Worm (Caenorhabditis elegans) whole organism, late embryonic: ENCODE measurements around the gene F44F4.9.

Source experiments
- C08G9.2 ChIP-seq: sonication (generic microtip); optimal IDR thresholded peaks from 2 replicates; lab custom pipeline; 2016; ENCODE audit warnings: mild to moderate bottlenecking, missing genetic modification characterization, moderate library complexity, missing compliant biosample characterization
- C38D4.7 ChIP-seq: fragments of 200-800 bp; sonication (Bioruptor generic); optimal IDR thresholded peaks from 2 replicates; lab custom pipeline; 2018; ENCODE audit warnings: mild to moderate bottlenecking, missing genetic modification characterization, moderate library complexity, missing compliant biosample characterization
- F13H6.1 ChIP-seq: sonication (generic microtip); optimal IDR thresholded peaks from 2 replicates; lab custom pipeline; 2016; ENCODE audit warnings: missing genetic modification characterization, missing compliant biosample characterization
- K02D7.2 ChIP-seq: sonication (generic microtip); optimal IDR thresholded peaks from 2 replicates; lab custom pipeline; 2017; ENCODE audit warnings: mild to moderate bottlenecking, missing genetic modification characterization, missing compliant biosample characterization
- K09A11.1 ChIP-seq: sonication (generic microtip); optimal IDR thresholded peaks from 2 replicates; lab custom pipeline; 2017; ENCODE audit warnings: antibody characterized with exemption, mild to moderate bottlenecking, missing genetic modification characterization, missing compliant biosample characterization; ENCODE audit not compliant: insufficient read depth
- T23F11.4 ChIP-seq: fragments of 200-800 bp; sonication (Bioruptor generic); optimal IDR thresholded peaks from 2 replicates; lab custom pipeline; 2018; ENCODE audit warnings: mild to moderate bottlenecking, missing genetic modification characterization, missing compliant biosample characterization
- Y22D7AL.16 ChIP-seq: sonication (generic microtip); optimal IDR thresholded peaks from 2 replicates; lab custom pipeline; 2016; ENCODE audit warnings: missing genetic modification characterization, missing compliant biosample characterization
- ahr-1 ChIP-seq: sonication (generic microtip); optimal IDR thresholded peaks from 2 replicates; lab custom pipeline; 2016; ENCODE audit warnings: missing genetic modification characterization, missing compliant biosample characterization
- ama-1 ChIP-seq: fragments of 150-350 bp; optimal IDR thresholded peaks from 2 replicates; lab custom pipeline; 2014
- ceh-14 ChIP-seq: sonication (generic microtip); optimal IDR thresholded peaks from 2 replicates; lab custom pipeline; 2016; ENCODE audit warnings: missing genotype, missing genetic modification characterization, missing compliant biosample characterization
- ceh-18 ChIP-seq: sonication (generic microtip); optimal IDR thresholded peaks from 2 replicates; lab custom pipeline; 2016; ENCODE audit warnings: missing genetic modification characterization, missing compliant biosample characterization
- ceh-2 ChIP-seq: sonication (generic microtip); optimal IDR thresholded peaks from 2 replicates; lab custom pipeline; 2016; ENCODE audit warnings: missing genotype, missing genetic modification characterization, missing compliant biosample characterization
- ceh-22 ChIP-seq: sonication (generic microtip); optimal IDR thresholded peaks from 2 replicates; lab custom pipeline; 2017; ENCODE audit warnings: missing biosample characterization, missing genetic modification characterization
- ceh-24 ChIP-seq: sonication (generic microtip); optimal IDR thresholded peaks from 2 replicates; lab custom pipeline; 2016; ENCODE audit warnings: mild to moderate bottlenecking, missing genetic modification characterization, missing compliant biosample characterization
- ceh-30 ChIP-seq: fragments of 150-350 bp; optimal IDR thresholded peaks from 2 replicates; lab custom pipeline; 2014; ENCODE audit warnings: missing biosample characterization, missing genetic modification characterization
- ceh-31 ChIP-seq: sonication (generic microtip); optimal IDR thresholded peaks from 2 replicates; lab custom pipeline; 2016; ENCODE audit warnings: missing genetic modification characterization, missing compliant biosample characterization
- ceh-34 ChIP-seq: sonication (generic microtip); optimal IDR thresholded peaks from 2 replicates; lab custom pipeline; 2016; ENCODE audit warnings: mild to moderate bottlenecking, missing genetic modification characterization, missing compliant biosample characterization
- ceh-48 ChIP-seq: sonication (generic microtip); optimal IDR thresholded peaks from 2 replicates; lab custom pipeline; 2016; ENCODE audit warnings: missing genetic modification characterization, inconsistent platforms, missing compliant biosample characterization
- ceh-6 ChIP-seq: fragments of 200-800 bp; sonication (Bioruptor generic); optimal IDR thresholded peaks from 2 replicates; lab custom pipeline; 2018; ENCODE audit warnings: mild to moderate bottlenecking, missing genetic modification characterization, missing compliant biosample characterization
- ceh-9 ChIP-seq: sonication (generic microtip); optimal IDR thresholded peaks from 2 replicates; lab custom pipeline; 2016; ENCODE audit warnings: mild to moderate bottlenecking, missing genetic modification characterization, inconsistent platforms, missing compliant biosample characterization
- dmd-4 ChIP-seq: sonication (generic microtip); optimal IDR thresholded peaks from 2 replicates; lab custom pipeline; 2016; ENCODE audit warnings: borderline replicate concordance, missing genetic modification characterization, missing compliant biosample characterization
- dve-1 ChIP-seq: sonication (generic microtip); optimal IDR thresholded peaks from 2 replicates; lab custom pipeline; 2017; ENCODE audit warnings: antibody characterized with exemption, mild to moderate bottlenecking, missing genetic modification characterization, missing compliant biosample characterization
- elt-2 ChIP-seq: sonication (generic microtip); optimal IDR thresholded peaks from 2 replicates; lab custom pipeline; 2016; ENCODE audit warnings: missing genetic modification reagents, missing genetic modification characterization, missing compliant biosample characterization
- elt-4 ChIP-seq: sonication (generic microtip); optimal IDR thresholded peaks from 2 replicates; lab custom pipeline; 2016; ENCODE audit warnings: missing genetic modification characterization, missing compliant biosample characterization
- ets-4 ChIP-seq: sonication (generic microtip); optimal IDR thresholded peaks from 2 replicates; lab custom pipeline; 2016; ENCODE audit warnings: missing genetic modification characterization, missing compliant biosample characterization
- fax-1 ChIP-seq: sonication (generic microtip); optimal IDR thresholded peaks from 2 replicates; lab custom pipeline; 2016; ENCODE audit warnings: missing genotype, missing genetic modification characterization, missing compliant biosample characterization
- fkh-10 ChIP-seq: fragments of 150-350 bp; optimal IDR thresholded peaks from 2 replicates; lab custom pipeline; 2014; ENCODE audit warnings: missing biosample characterization, missing genetic modification reagents, missing genetic modification characterization
- fkh-6 ChIP-seq: sonication (generic microtip); optimal IDR thresholded peaks from 2 replicates; lab custom pipeline; 2016; ENCODE audit warnings: missing genetic modification characterization, missing compliant biosample characterization
- gmeb-2 ChIP-seq: sonication (generic microtip); optimal IDR thresholded peaks from 2 replicates; lab custom pipeline; 2016; ENCODE audit warnings: missing genetic modification characterization, inconsistent platforms, missing compliant biosample characterization
- hlh-13 ChIP-seq: fragments of 200-800 bp; sonication (Bioruptor generic); optimal IDR thresholded peaks from 2 replicates; lab custom pipeline; 2018; ENCODE audit warnings: mild to moderate bottlenecking, missing genetic modification characterization, missing compliant biosample characterization
- lim-6 ChIP-seq: sonication (generic microtip); optimal IDR thresholded peaks from 2 replicates; lab custom pipeline; 2016; ENCODE audit warnings: missing genetic modification characterization, missing compliant biosample characterization
- madf-2 ChIP-seq: sonication (generic microtip); optimal IDR thresholded peaks from 2 replicates; lab custom pipeline; 2017; ENCODE audit warnings: missing genetic modification characterization, missing compliant biosample characterization
- mec-3 ChIP-seq: sonication (generic microtip); optimal IDR thresholded peaks from 2 replicates; lab custom pipeline; 2016; ENCODE audit warnings: borderline replicate concordance, missing genetic modification characterization, missing compliant biosample characterization
- nhr-232 ChIP-seq: sonication (generic microtip); optimal IDR thresholded peaks from 2 replicates; lab custom pipeline; 2016; ENCODE audit warnings: missing genetic modification characterization, missing compliant biosample characterization
- npax-4 ChIP-seq: sonication (generic microtip); optimal IDR thresholded peaks from 2 replicates; lab custom pipeline; 2016; ENCODE audit warnings: missing genetic modification characterization, missing compliant biosample characterization
- odd-2 ChIP-seq: sonication (generic microtip); optimal IDR thresholded peaks from 2 replicates; lab custom pipeline; 2017; ENCODE audit warnings: antibody characterized with exemption, mild to moderate bottlenecking, missing genetic modification characterization, missing compliant biosample characterization
- pag-3 ChIP-seq: sonication (generic microtip); optimal IDR thresholded peaks from 2 replicates; lab custom pipeline; 2016; ENCODE audit warnings: missing compliant biosample characterization, missing genetic modification characterization, borderline replicate concordance
- pat-9 ChIP-seq: fragments of 200-800 bp; sonication (Bioruptor generic); optimal IDR thresholded peaks from 2 replicates; lab custom pipeline; 2018; ENCODE audit warnings: mild to moderate bottlenecking, missing genetic modification characterization, moderate library complexity, missing compliant biosample characterization
- pax-1 ChIP-seq: fragments of 150-350 bp; optimal IDR thresholded peaks from 2 replicates; lab custom pipeline; 2014; ENCODE audit warnings: missing biosample characterization, missing genetic modification characterization
- pha-2 ChIP-seq: sonication (generic microtip); optimal IDR thresholded peaks from 2 replicates; lab custom pipeline; 2017; ENCODE audit warnings: mild to moderate bottlenecking, missing genetic modification characterization, missing compliant biosample characterization
- pha-4 ChIP-seq: fragments of 150-350 bp; optimal IDR thresholded peaks from 2 replicates; lab custom pipeline; 2018; ENCODE audit warnings: missing biosample characterization, missing genetic modification reagents, missing genetic modification characterization
- pqm-1 ChIP-seq: sonication (generic microtip); optimal IDR thresholded peaks from 2 replicates; lab custom pipeline; 2016; ENCODE audit warnings: missing genetic modification characterization, missing compliant biosample characterization
- ref-2 ChIP-seq: sonication (generic microtip); optimal IDR thresholded peaks from 2 replicates; lab custom pipeline; 2016; ENCODE audit warnings: missing genetic modification characterization, missing compliant biosample characterization
- rnt-1 ChIP-seq: sonication (generic microtip); optimal IDR thresholded peaks from 2 replicates; lab custom pipeline; 2016; ENCODE audit warnings: missing genetic modification characterization, missing compliant biosample characterization
- sox-2 ChIP-seq: fragments of 200-800 bp; sonication (Bioruptor generic); IDR thresholded peaks from 2 replicates; pipeline ENCODE4 v1.3.6; 2022; ENCODE audit warnings: missing genetic modification reagents, missing genetic modification characterization, missing compliant biosample characterization
- sox-4 ChIP-seq: sonication (generic microtip); optimal IDR thresholded peaks from 2 replicates; lab custom pipeline; 2017; ENCODE audit warnings: mild to moderate bottlenecking, missing genetic modification characterization, inconsistent platforms, missing compliant biosample characterization
- syd-9 ChIP-seq: sonication (generic microtip); optimal IDR thresholded peaks from 2 replicates; lab custom pipeline; 2016; ENCODE audit warnings: mild to moderate bottlenecking, missing genetic modification characterization, moderate library complexity, missing compliant biosample characterization
- tbx-7 ChIP-seq: sonication (generic microtip); optimal IDR thresholded peaks from 2 replicates; lab custom pipeline; 2016; ENCODE audit warnings: missing genotype, missing genetic modification characterization, missing compliant biosample characterization
- unc-3 ChIP-seq, 2 experiments: fragments of 200-800 bp in 1 of 2; sonication (Bioruptor generic) in 1 of 2; sonication (generic microtip) in 1 of 2; conservative IDR thresholded peaks in 1 of 2; optimal IDR thresholded peaks in 1 of 2; 2 replicates each; pipeline versions ENCODE4 v1.3.6 to Lab custom; 2016 to 2022; ENCODE audit warnings: missing compliant biosample characterization in 2 of 2, missing genetic modification characterization in 2 of 2, missing genetic modification reagents in 1 of 2
- unc-42 ChIP-seq: sonication (generic microtip); optimal IDR thresholded peaks from 2 replicates; lab custom pipeline; 2016; ENCODE audit warnings: missing genotype, missing genetic modification characterization, missing compliant biosample characterization
- unc-55 ChIP-seq: sonication (generic microtip); optimal IDR thresholded peaks from 2 replicates; lab custom pipeline; 2017; ENCODE audit warnings: missing biosample characterization, missing genetic modification reagents, missing genetic modification characterization
- unc-86 ChIP-seq: sonication (generic microtip); optimal IDR thresholded peaks from 2 replicates; lab custom pipeline; 2016; ENCODE audit warnings: missing genetic modification characterization, missing compliant biosample characterization
- ztf-16 ChIP-seq: sonication (generic microtip); optimal IDR thresholded peaks from 2 replicates; lab custom pipeline; 2017; ENCODE audit warnings: missing genetic modification characterization, missing compliant biosample characterization

The F44F4.9 gene

ce11 chrII:10868670-10869246 lies 46.9 kb downstream of the F44F4.9 start, which contains the start of the genes gmps-1 and cap-2:
Gene gmps-1 (minus strand): TSS chrII:10868720.
Gene cap-2 (plus strand): TSS chrII:10869196.
- TF ChIP-seq odd-2 (no peak), pag-3 (tag; lab: Kevin White, UChicago) (no peak), ceh-48 (tag; lab: Kevin White, UChicago) (peak; percentile 98), F13H6.1 (tag; lab: Kevin White, UChicago) (no peak), lim-6 (no peak), pha-2 (tag; lab: Kevin White, UChicago) (peak; percentile 10), unc-42 (tag; lab: Kevin White, UChicago) (peak; percentile 69), elt-4 (tag; lab: Kevin White, UChicago) (no peak), npax-4 (no peak), T23F11.4 (GFP tag; lab: Kevin White, UChicago) (no peak), gmeb-2 (tag; lab: Kevin White, UChicago) (no peak), ceh-14 (tag; lab: Kevin White, UChicago) (peak; percentile 40), ceh-22 (tag; lab: Kevin White, UChicago) (no peak), syd-9 (tag; lab: Kevin White, UChicago) (no peak), elt-2 (peak; percentile 63), pqm-1 (no peak), K09A11.1 (tag; lab: Kevin White, UChicago) (no peak), hlh-13 (GFP tag; lab: Kevin White, UChicago) (no peak), unc-86 (tag; lab: Kevin White, UChicago) (peak; percentile 30), ceh-34 (tag; lab: Kevin White, UChicago) (peak; percentile 71), pax-1 (tag; lab: Kevin White, UChicago) (peak; percentile 56), C38D4.7 (GFP tag; lab: Kevin White, UChicago) (no peak), madf-2 (tag; lab: Kevin White, UChicago) (no peak), dmd-4 (tag; lab: Kevin White, UChicago) (no peak), ahr-1 (tag; lab: Kevin White, UChicago) (no peak), ets-4 (tag; lab: Kevin White, UChicago) (peak; percentile 22), fax-1 (tag; lab: Kevin White, UChicago) (no peak), ceh-2 (tag; lab: Kevin White, UChicago) (peak; percentile 2), unc-3 (GFP tag; conservative IDR thresholded peaks at IDR 0.05; lab: Robert Waterston, UW) (peak; percentile 53; the same call in 1 of the 2 replicates), unc-3 (tag; optimal IDR thresholded peaks at IDR 0.05; lab: Kevin White, UChicago) (no peak), ref-2 (tag; lab: Kevin White, UChicago) (no peak), ceh-30 (tag; lab: Kevin White, UChicago) (no peak), Y22D7AL.16 (no peak), ama-1 (lab: Kevin White, UChicago) (no peak), tbx-7 (no peak), sox-4 (no peak), ceh-31 (tag; lab: Kevin White, UChicago) (peak; percentile 78), mec-3 (tag; lab: Kevin White, UChicago) (no peak), rnt-1 (peak; percentile 29), C08G9.2 (peak; percentile 47), ceh-24 (no peak), ceh-6 (GFP tag; lab: Kevin White, UChicago) (no peak), ceh-9 (tag; lab: Kevin White, UChicago) (no peak), pat-9 (tag; lab: Kevin White, UChicago) (peak; percentile 9), ceh-18 (tag; lab: Kevin White, UChicago) (peak; percentile 76), pha-4 (no peak), dve-1 (tag; lab: Kevin White, UChicago) (peak; percentile 36), nhr-232 (no peak), unc-55 (GFP tag; lab: Kevin White, UChicago) (peak; percentile 1), ztf-16 (tag; lab: Kevin White, UChicago) (peak; percentile 11), fkh-6 (no peak), K02D7.2 (tag; lab: Kevin White, UChicago) (no peak), sox-2 (GFP tag; lab: Robert Waterston, UW) (no peak; the same call in 1 of the 2 replicates), fkh-10 (no peak)
